Fruit fly (Drosophila melanogaster): ENCODE results near the gene CG6000.

Gene CG6000

dm6 chr3R:24058041-24058440 lies 3.9 kb downstream of the CG6000 start, which contains the start of gene SMC1:
SMC1 (plus strand) TSS chr3R:24058287.
- no peak for TF ChIP-seq noc (tag; optimal IDR thresholded peaks at IDR 0.05)

- TF ChIP-seq noc (tag; optimal IDR thresholded peaks at IDR 0.05) = no peak
These were observed 11.5 kb downstream of the CG6000 start for dm6 chr3R:24065718-24066117.

- TF ChIP-seq noc (tag; optimal IDR thresholded peaks at IDR 0.05) = no peak
These were observed 14.6 kb downstream of the CG6000 start for dm6 chr3R:24068830-24069229.

- no peak for TF ChIP-seq noc (tag; optimal IDR thresholded peaks at IDR 0.05)
These were observed 15.8 kb downstream of the CG6000 start for dm6 chr3R:24069965-24070364.

dm6 chr3R:24073703-24074102 lies 19.5 kb downstream of the CG6000 start:
- no peak for TF ChIP-seq noc (tag; optimal IDR thresholded peaks at IDR 0.05)

- no peak for TF ChIP-seq noc (tag; optimal IDR thresholded peaks at IDR 0.05)
These were observed 24.9 kb downstream of the CG6000 start for dm6 chr3R:24079110-24079509.

dm6 chr3R:24079613-24080012 lies 25.4 kb downstream of the CG6000 start:
- TF ChIP-seq noc (tag; optimal IDR thresholded peaks at IDR 0.05) = no peak

- TF ChIP-seq noc (tag; optimal IDR thresholded peaks at IDR 0.05) = peak; percentile 85
These were observed 30.8 kb downstream of the CG6000 start for dm6 chr3R:24084975-24085374.

dm6 chr3R:24090143-24090542 lies 36.0 kb downstream of the CG6000 start:
- TF ChIP-seq noc (tag; optimal IDR thresholded peaks at IDR 0.05) = peak; percentile 59

- no peak for TF ChIP-seq noc (tag; optimal IDR thresholded peaks at IDR 0.05)
These were observed 37.5 kb downstream of the CG6000 start for dm6 chr3R:24091653-24092052.

dm6 chr3R:24092590-24093151 lies 38.5 kb downstream of the CG6000 start:
- TF ChIP-seq noc (tag; optimal IDR thresholded peaks at IDR 0.05) = no peak

- TF ChIP-seq noc (tag; optimal IDR thresholded peaks at IDR 0.05) = no peak
These were observed 39.2 kb downstream of the CG6000 start for dm6 chr3R:24093430-24093829.

dm6 chr3R:24099039-24100026 lies 45.1 kb downstream of the CG6000 start:
- TF ChIP-seq noc (tag; optimal IDR thresholded peaks at IDR 0.05) = peak; percentile 62

dm6 chr3R:24100717-24101116 lies 46.5 kb downstream of the CG6000 start:
- peak; percentile 14 for TF ChIP-seq noc (tag; optimal IDR thresholded peaks at IDR 0.05)

- no peak for TF ChIP-seq noc (tag; optimal IDR thresholded peaks at IDR 0.05)
These were observed 47.2 kb downstream of the CG6000 start for dm6 chr3R:24101437-24101836.

dm6 chr3R:24102387-24102786 lies 48.2 kb downstream of the CG6000 start:
- peak; percentile 30 for TF ChIP-seq noc (tag; optimal IDR thresholded peaks at IDR 0.05)

dm6 chr3R:24103708-24104107 lies 49.5 kb downstream of the CG6000 start:
- no peak for TF ChIP-seq noc (tag; optimal IDR thresholded peaks at IDR 0.05)
